Worm (Caenorhabditis elegans) whole organism, late embryonic: ENCODE measurements around the gene sax-1.

Experiments used
- K09A11.1 ChIP-seq: sonication (generic microtip); optimal IDR thresholded peaks from 2 replicates; lab custom pipeline; 2017; ENCODE audit warnings: antibody characterized with exemption, mild to moderate bottlenecking, missing genetic modification characterization, missing compliant biosample characterization; ENCODE audit not compliant: insufficient read depth
- ama-1 ChIP-seq: fragments of 150-350 bp; optimal IDR thresholded peaks from 2 replicates; lab custom pipeline; 2014
- ceh-22 ChIP-seq: sonication (generic microtip); optimal IDR thresholded peaks from 2 replicates; lab custom pipeline; 2017; ENCODE audit warnings: missing biosample characterization, missing genetic modification characterization
- ceh-9 ChIP-seq: sonication (generic microtip); optimal IDR thresholded peaks from 2 replicates; lab custom pipeline; 2016; ENCODE audit warnings: mild to moderate bottlenecking, missing genetic modification characterization, inconsistent platforms, missing compliant biosample characterization
- dmd-4 ChIP-seq: sonication (generic microtip); optimal IDR thresholded peaks from 2 replicates; lab custom pipeline; 2016; ENCODE audit warnings: borderline replicate concordance, missing genetic modification characterization, missing compliant biosample characterization
- elt-2 ChIP-seq: sonication (generic microtip); optimal IDR thresholded peaks from 2 replicates; lab custom pipeline; 2016; ENCODE audit warnings: missing genetic modification reagents, missing genetic modification characterization, missing compliant biosample characterization
- eyg-1 ChIP-seq: sonication (generic microtip); optimal IDR thresholded peaks from 2 replicates; lab custom pipeline; 2016; ENCODE audit warnings: missing genotype, missing genetic modification characterization, missing compliant biosample characterization
- fkh-6 ChIP-seq: sonication (generic microtip); optimal IDR thresholded peaks from 2 replicates; lab custom pipeline; 2016; ENCODE audit warnings: missing genetic modification characterization, missing compliant biosample characterization
- hlh-30 ChIP-seq: sonication (generic microtip); optimal IDR thresholded peaks from 2 replicates; lab custom pipeline; 2017; ENCODE audit warnings: antibody characterized with exemption, missing genetic modification characterization, missing compliant biosample characterization; ENCODE audit not compliant: insufficient read depth
- pag-3 ChIP-seq: sonication (generic microtip); optimal IDR thresholded peaks from 2 replicates; lab custom pipeline; 2016; ENCODE audit warnings: missing compliant biosample characterization, missing genetic modification characterization, borderline replicate concordance
- pqm-1 ChIP-seq: sonication (generic microtip); optimal IDR thresholded peaks from 2 replicates; lab custom pipeline; 2016; ENCODE audit warnings: missing genetic modification characterization, missing compliant biosample characterization
- syd-9 ChIP-seq: sonication (generic microtip); optimal IDR thresholded peaks from 2 replicates; lab custom pipeline; 2016; ENCODE audit warnings: mild to moderate bottlenecking, missing genetic modification characterization, moderate library complexity, missing compliant biosample characterization
- tbx-7 ChIP-seq: sonication (generic microtip); optimal IDR thresholded peaks from 2 replicates; lab custom pipeline; 2016; ENCODE audit warnings: missing genotype, missing genetic modification characterization, missing compliant biosample characterization
- unc-42 ChIP-seq: sonication (generic microtip); optimal IDR thresholded peaks from 2 replicates; lab custom pipeline; 2016; ENCODE audit warnings: missing genotype, missing genetic modification characterization, missing compliant biosample characterization

DNA sequence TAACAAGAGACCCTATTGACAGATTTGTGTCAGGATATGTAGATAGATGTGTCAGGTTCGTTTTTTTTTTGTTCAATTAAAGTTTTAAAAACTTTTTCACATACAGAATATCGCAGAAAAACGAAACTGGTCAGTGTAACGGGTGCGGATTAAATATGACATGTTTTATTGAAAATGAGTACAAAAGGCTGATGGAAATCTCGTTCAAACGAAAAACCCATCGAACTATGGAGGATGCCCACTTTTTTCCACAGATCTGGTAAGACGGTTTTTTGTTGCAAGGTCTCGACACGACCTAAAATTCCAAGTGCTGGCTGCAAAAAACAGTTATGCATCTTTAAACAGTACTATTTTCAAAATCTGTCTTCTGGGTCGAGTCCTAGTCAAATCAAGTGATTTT is 19.9 kb downstream of the sax-1 start:
- TF ChIP-seq pag-3 (tag; lab: Kevin White, UChicago) (no peak), ceh-22 (no peak), pqm-1 (tag; lab: Kevin White, UChicago) (no peak), syd-9 (tag; lab: Kevin White, UChicago) (no peak), hlh-30 (tag; lab: Kevin White, UChicago) (no peak), unc-42 (tag; lab: Kevin White, UChicago) (no peak), eyg-1 (no peak), ama-1 (lab: Kevin White, UChicago) (no peak), tbx-7 (tag; lab: Kevin White, UChicago) (no peak), fkh-6 (no peak), ceh-9 (tag; lab: Kevin White, UChicago) (no peak), elt-2 (tag; lab: Kevin White, UChicago) (no peak), K09A11.1 (tag; lab: Kevin White, UChicago) (no peak), dmd-4 (tag; lab: Kevin White, UChicago) (no peak)
